Worm (Caenorhabditis elegans) whole organism, young adult: Measurements from ENCODE around the gene K09H11.15.

Experiments used
- F49E8.2 ChIP-seq: sonication (generic microtip); optimal IDR thresholded peaks from 3 replicates; lab custom pipeline; 2017; ENCODE audit warnings: missing genetic modification characterization, mild to moderate bottlenecking, missing compliant biosample characterization, antibody characterized with exemption, moderate library complexity; ENCODE audit not compliant: insufficient read depth
- ama-1 ChIP-seq, 3 experiments: fragments of 150-350 bp in 1 of 3; sonication (generic microtip) in 2 of 3; optimal IDR thresholded peaks; 2 replicates each; lab custom pipeline; 2014 to 2018; ENCODE audit warnings: missing biosample characterization in 2 of 3, missing genetic modification characterization in 2 of 3, missing genetic modification reagents in 2 of 3
- bed-2 ChIP-seq: fragments of 200-800 bp; sonication (Bioruptor generic); IDR thresholded peaks from 2 replicates; pipeline ENCODE4 v1.3.6; 2022; ENCODE audit warnings: missing genetic modification reagents, missing genetic modification characterization, missing compliant biosample characterization
- ccch-3 ChIP-seq: fragments of 200-800 bp; sonication (Bioruptor generic); optimal IDR thresholded peaks from 2 replicates; lab custom pipeline; 2018; ENCODE audit warnings: mild to moderate bottlenecking, missing genetic modification characterization, missing compliant biosample characterization
- ceh-100 ChIP-seq: fragments of 200-800 bp; sonication (Bioruptor generic); IDR thresholded peaks from 2 replicates; pipeline ENCODE4 v1.3.6; 2022; ENCODE audit warnings: missing genetic modification reagents, missing genetic modification characterization, missing compliant biosample characterization
- dox-1 ChIP-seq: fragments of 200-800 bp; sonication (Bioruptor generic); IDR thresholded peaks from 2 replicates; pipeline ENCODE4 v1.3.6; 2022; ENCODE audit warnings: missing genetic modification reagents, missing genetic modification characterization, missing compliant biosample characterization
- dpff-1 ChIP-seq: sonication (generic microtip); optimal IDR thresholded peaks from 2 replicates; lab custom pipeline; 2017; ENCODE audit warnings: mild to moderate bottlenecking, missing genetic modification characterization, missing compliant biosample characterization
- dpl-1 ChIP-seq: fragments of 150-350 bp; optimal IDR thresholded peaks from 2 replicates; lab custom pipeline; 2014; ENCODE audit warnings: missing biosample characterization, missing genetic modification reagents, missing genetic modification characterization
- hmg-1.2 ChIP-seq: fragments of 200-800 bp; sonication (Bioruptor generic); IDR thresholded peaks from 2 replicates; pipeline ENCODE4 v1.3.6; 2022; ENCODE audit warnings: missing genetic modification reagents, missing genetic modification characterization, missing compliant biosample characterization
- nhr-27 ChIP-seq: fragments of 200-800 bp; sonication (Bioruptor generic); optimal IDR thresholded peaks from 2 replicates; lab custom pipeline; 2018; ENCODE audit warnings: mild to moderate bottlenecking, missing genetic modification characterization, moderate library complexity, missing compliant biosample characterization
- nhr-90 ChIP-seq: sonication (generic microtip); optimal IDR thresholded peaks from 2 replicates; lab custom pipeline; 2016; ENCODE audit warnings: missing genotype, mild to moderate bottlenecking, missing genetic modification characterization, missing compliant biosample characterization
- pha-4 ChIP-seq: fragments of 150-350 bp; sonication (generic microtip); optimal IDR thresholded peaks from 2 replicates; lab custom pipeline; 2014; ENCODE audit warnings: missing biosample characterization, missing genetic modification reagents, missing genetic modification characterization
- sdz-38 ChIP-seq: sonication (generic microtip); optimal IDR thresholded peaks from 2 replicates; lab custom pipeline; 2016; ENCODE audit warnings: missing genotype, missing genetic modification characterization, missing compliant biosample characterization
- sea-2 ChIP-seq: fragments of 200-800 bp; sonication (Bioruptor generic); IDR thresholded peaks from 2 replicates; pipeline ENCODE4 v1.3.6; 2022; ENCODE audit warnings: missing genetic modification characterization, missing compliant biosample characterization

DNA sequence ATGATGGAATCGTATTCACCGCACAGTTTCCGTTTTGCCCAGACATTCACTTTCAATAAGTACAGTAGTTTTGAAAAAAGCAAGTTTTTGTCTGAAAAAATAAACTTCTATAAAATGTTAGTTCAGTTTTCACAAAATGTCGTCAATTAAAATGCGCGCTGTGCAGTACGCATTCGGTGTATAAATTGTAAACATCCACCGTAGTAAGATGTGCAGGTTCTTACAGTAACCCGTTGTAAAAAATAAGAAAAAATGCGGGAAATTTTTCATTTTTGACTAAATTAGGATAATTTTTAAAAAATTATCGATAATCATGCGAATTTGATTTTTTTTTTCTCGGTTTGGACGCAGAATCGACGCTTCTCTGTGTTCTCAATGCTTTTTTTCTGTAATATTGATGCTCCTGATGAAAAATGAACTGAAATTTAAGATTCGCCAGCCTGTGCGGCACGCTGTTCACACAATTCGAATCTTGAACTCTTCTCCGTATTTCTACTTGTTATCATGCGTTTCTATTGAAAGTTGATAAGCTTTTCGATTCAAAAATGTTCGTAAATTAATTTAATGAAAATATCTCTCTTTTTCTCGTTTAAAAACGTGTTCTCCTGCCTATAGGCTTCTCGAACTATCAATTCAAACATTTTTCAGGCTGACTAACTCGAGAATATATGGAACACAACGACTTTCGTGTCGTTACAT, 13.3 kb downstream of the K09H11.15 start, which contains the start of gene rga-3:
- TF ChIP-seq nhr-90 (tag; lab: Kevin White, UChicago) (no peak), dpl-1 (GFP tag; lab: Kevin White, UChicago) (peak; percentile 95), ama-1 (optimal IDR thresholded peaks at IDR 0.05; lab: Kevin White, UChicago) (no peak), ama-1 (GFP tag; optimal IDR thresholded peaks at IDR 0.05; lab: Kevin White, UChicago) (peak in 1 of 2 experiments; percentile 10), sea-2 (GFP tag; lab: Robert Waterston, UW) (no peak), dox-1 (GFP tag; lab: Robert Waterston, UW) (peak; percentile 91), F49E8.2 (peak; percentile 96), ceh-100 (GFP tag; lab: Robert Waterston, UW) (peak; percentile 55; the same call in 1 of the 2 replicates), ccch-3 (GFP tag; lab: Kevin White, UChicago) (no peak), pha-4 (tag; lab: Kevin White, UChicago) (no peak), sdz-38 (tag; lab: Kevin White, UChicago) (no peak), hmg-1.2 (GFP tag; lab: Robert Waterston, UW) (peak; percentile 60), nhr-27 (tag; lab: Kevin White, UChicago) (no peak), bed-2 (no peak), dpff-1 (tag; lab: Kevin White, UChicago) (no peak)
